Worm (Caenorhabditis elegans) whole organism, L1 larva: Measurements from ENCODE around the gene fkb-1.

ENCODE experiments used
- C04F5.9 ChIP-seq: sonication (generic microtip); optimal IDR thresholded peaks from 2 replicates; lab custom pipeline; 2016; ENCODE audit warnings: missing genetic modification characterization, missing compliant biosample characterization
- C16A3.4 ChIP-seq: fragments of 150-350 bp; optimal IDR thresholded peaks from 2 replicates; lab custom pipeline; 2014; ENCODE audit warnings: missing biosample characterization, missing genetic modification characterization
- F16B12.6 ChIP-seq: fragments of 150-350 bp; optimal IDR thresholded peaks from 2 replicates; lab custom pipeline; 2014; ENCODE audit warnings: missing biosample characterization, missing genetic modification characterization
- blmp-1 ChIP-seq: fragments of 150-350 bp; optimal IDR thresholded peaks from 2 replicates; lab custom pipeline; 2014; ENCODE audit warnings: missing biosample characterization, missing genetic modification characterization
- ceh-8 ChIP-seq: fragments of 200-800 bp; sonication (Bioruptor generic); optimal IDR thresholded peaks from 2 replicates; lab custom pipeline; 2018; ENCODE audit warnings: mild to moderate bottlenecking, missing genetic modification characterization, moderate library complexity, missing compliant biosample characterization
- ceh-82 ChIP-seq, 3 experiments: fragments of 150-350 bp in 1 of 3; sonication (generic microtip) in 2 of 3; optimal IDR thresholded peaks; 2 replicates each; lab custom pipeline; 2014 to 2017; ENCODE audit warnings: missing biosample characterization in 3 of 3, missing genetic modification characterization in 3 of 3
- dpl-1 ChIP-seq, 3 experiments: fragments of 150-350 bp in 2 of 3; sonication (generic microtip) in 1 of 3; optimal IDR thresholded peaks; 2 replicates each; lab custom pipeline; 2014 to 2017; ENCODE audit warnings: missing biosample characterization in 3 of 3, missing genetic modification characterization in 3 of 3, missing genetic modification reagents in 3 of 3
- dsc-1 ChIP-seq: sonication (generic microtip); optimal IDR thresholded peaks from 2 replicates; lab custom pipeline; 2016; ENCODE audit warnings: mild to moderate bottlenecking, missing genetic modification characterization, missing compliant biosample characterization
- efl-1 ChIP-seq, 4 experiments: fragments of 150-350 bp; optimal IDR thresholded peaks in 3 of 4; peaks in 1 of 4; 1 replicate in 1 of 4; 2 replicates in 3 of 4; lab custom pipeline; 2014; ENCODE audit warnings: missing biosample characterization in 2 of 4, missing genetic modification characterization in 2 of 4, missing genetic modification reagents in 2 of 4
- efl-3 ChIP-seq: fragments of 200-800 bp; sonication (Bioruptor generic); optimal IDR thresholded peaks from 2 replicates; lab custom pipeline; 2018; ENCODE audit warnings: mild to moderate bottlenecking, missing genetic modification characterization, missing compliant biosample characterization
- egl-27 ChIP-seq, 2 experiments: fragments of 150-350 bp in 1 of 2; sonication (generic microtip); optimal IDR thresholded peaks; 3 replicates each; lab custom pipeline; 2017 to 2018; ENCODE audit warnings: missing biosample characterization in 2 of 2, missing genetic modification characterization in 2 of 2, missing genetic modification reagents in 2 of 2
- elt-2 ChIP-seq: sonication (generic microtip); optimal IDR thresholded peaks from 2 replicates; lab custom pipeline; 2016; ENCODE audit warnings: missing genetic modification characterization, mild to moderate bottlenecking, inconsistent platforms, missing compliant biosample characterization, missing genetic modification reagents
- ets-5 ChIP-seq: fragments of 200-800 bp; sonication (Bioruptor generic); IDR thresholded peaks from 2 replicates; pipeline ENCODE4 v1.3.6; 2022; ENCODE audit warnings: missing genetic modification characterization, missing compliant biosample characterization
- fkh-4 ChIP-seq: sonication (generic microtip); optimal IDR thresholded peaks from 2 replicates; lab custom pipeline; 2016; ENCODE audit warnings: missing compliant biosample characterization, missing genetic modification characterization, borderline replicate concordance
- fkh-8 ChIP-seq: sonication (generic microtip); optimal IDR thresholded peaks from 2 replicates; lab custom pipeline; 2016; ENCODE audit warnings: mild to moderate bottlenecking, missing genetic modification characterization, missing compliant biosample characterization
- fos-1 ChIP-seq: fragments of 150-350 bp; optimal IDR thresholded peaks from 2 replicates; lab custom pipeline; 2014; ENCODE audit warnings: missing biosample characterization, missing genetic modification characterization
- hlh-17 ChIP-seq: fragments of 200-800 bp; sonication (Bioruptor generic); optimal IDR thresholded peaks from 2 replicates; lab custom pipeline; 2018; ENCODE audit warnings: missing genetic modification characterization, mild to moderate bottlenecking, missing compliant biosample characterization, moderate library complexity, borderline replicate concordance
- irx-1 ChIP-seq: sonication (generic microtip); optimal IDR thresholded peaks from 2 replicates; lab custom pipeline; 2016; ENCODE audit warnings: missing genetic modification characterization, missing compliant biosample characterization
- isw-1 ChIP-seq: fragments of 200-800 bp; sonication (Bioruptor generic); IDR thresholded peaks from 2 replicates; pipeline ENCODE4 v1.3.6; 2022; ENCODE audit warnings: missing genetic modification characterization, missing compliant biosample characterization
- lin-14 ChIP-seq: fragments of 200-800 bp; sonication (Bioruptor generic); optimal IDR thresholded peaks from 2 replicates; lab custom pipeline; 2018; ENCODE audit warnings: mild to moderate bottlenecking, missing genetic modification characterization, moderate library complexity, missing compliant biosample characterization
- lin-15B ChIP-seq: fragments of 150-350 bp; sonication (generic microtip); optimal IDR thresholded peaks from 3 replicates; lab custom pipeline; 2014; ENCODE audit warnings: missing biosample characterization, missing genetic modification characterization
- lin-35 ChIP-seq, 2 experiments: fragments of 150-350 bp; optimal IDR thresholded peaks; 2 replicates each; lab custom pipeline; 2014; ENCODE audit warnings: missing biosample characterization in 2 of 2, missing genetic modification characterization in 2 of 2, missing genetic modification reagents in 2 of 2
- mab-9 ChIP-seq: fragments of 200-800 bp; sonication (Bioruptor generic); IDR thresholded peaks from 2 replicates; pipeline ENCODE4 v1.3.6; 2022; ENCODE audit warnings: missing genetic modification reagents, missing genetic modification characterization, missing compliant biosample characterization
- mdl-1 ChIP-seq, 2 experiments: fragments of 150-350 bp; optimal IDR thresholded peaks; 2 replicates each; lab custom pipeline; 2014 to 2017; ENCODE audit warnings: missing biosample characterization in 2 of 2, missing genetic modification characterization in 2 of 2, inconsistent platforms in 1 of 2
- mep-1 ChIP-seq: fragments of 150-350 bp; optimal IDR thresholded peaks from 2 replicates; lab custom pipeline; 2014; ENCODE audit warnings: missing biosample characterization, missing genetic modification characterization
- nhr-11 ChIP-seq: fragments of 150-350 bp; optimal IDR thresholded peaks from 2 replicates; lab custom pipeline; 2014; ENCODE audit warnings: missing biosample characterization, missing genetic modification characterization
- nhr-19 ChIP-seq: fragments of 200-800 bp; sonication (Bioruptor generic); conservative IDR thresholded peaks from 2 replicates; pipeline ENCODE4 v1.3.6; 2022; ENCODE audit warnings: missing genetic modification characterization, missing compliant biosample characterization
- nhr-20 ChIP-seq: sonication (generic microtip); optimal IDR thresholded peaks from 2 replicates; lab custom pipeline; 2016; ENCODE audit warnings: mild to moderate bottlenecking, missing genetic modification characterization, missing compliant biosample characterization
- nhr-237 ChIP-seq: fragments of 150-350 bp; optimal IDR thresholded peaks from 2 replicates; lab custom pipeline; 2014; ENCODE audit warnings: missing biosample characterization, missing genetic modification characterization
- nhr-47 ChIP-seq: sonication (generic microtip); optimal IDR thresholded peaks from 2 replicates; lab custom pipeline; 2016; ENCODE audit warnings: mild to moderate bottlenecking, missing genetic modification characterization, moderate library complexity, missing compliant biosample characterization
- nhr-77 ChIP-seq: fragments of 150-350 bp; optimal IDR thresholded peaks from 2 replicates; lab custom pipeline; 2014; ENCODE audit warnings: missing biosample characterization, missing genetic modification characterization
- nhr-84 ChIP-seq: sonication (generic microtip); optimal IDR thresholded peaks from 2 replicates; lab custom pipeline; 2017; ENCODE audit warnings: missing biosample characterization, missing genetic modification characterization
- nhr-90 ChIP-seq: sonication (generic microtip); optimal IDR thresholded peaks from 2 replicates; lab custom pipeline; 2016; ENCODE audit warnings: mild to moderate bottlenecking, missing genetic modification characterization, missing compliant biosample characterization; ENCODE audit not compliant: poor library complexity
- pax-3 ChIP-seq: fragments of 200-800 bp; sonication (Bioruptor generic); optimal IDR thresholded peaks from 2 replicates; lab custom pipeline; 2018; ENCODE audit warnings: mild to moderate bottlenecking, missing genetic modification characterization, moderate library complexity, missing compliant biosample characterization
- pqm-1 ChIP-seq: sonication (generic microtip); optimal IDR thresholded peaks from 3 replicates; lab custom pipeline; 2017; ENCODE audit warnings: missing biosample characterization, missing genetic modification characterization
- snu-23 ChIP-seq: sonication (generic microtip); optimal IDR thresholded peaks from 2 replicates; lab custom pipeline; 2016; ENCODE audit warnings: missing genetic modification characterization, missing compliant biosample characterization
- sptf-1 ChIP-seq: fragments of 150-350 bp; optimal IDR thresholded peaks from 2 replicates; lab custom pipeline; 2014; ENCODE audit warnings: missing biosample characterization, missing genetic modification characterization
- swsn-7 ChIP-seq: sonication (generic microtip); optimal IDR thresholded peaks from 2 replicates; lab custom pipeline; 2016; ENCODE audit warnings: missing genetic modification characterization, missing compliant biosample characterization
- tbx-2 ChIP-seq: sonication (generic microtip); optimal IDR thresholded peaks from 2 replicates; lab custom pipeline; 2016; ENCODE audit warnings: missing genetic modification characterization, missing compliant biosample characterization
- tlp-1 ChIP-seq: fragments of 150-350 bp; optimal IDR thresholded peaks from 2 replicates; lab custom pipeline; 2014; ENCODE audit warnings: missing biosample characterization, missing genetic modification characterization
- unc-130 ChIP-seq: fragments of 150-350 bp; optimal IDR thresholded peaks from 2 replicates; lab custom pipeline; 2017; ENCODE audit warnings: missing biosample characterization, missing genetic modification characterization, inconsistent platforms
- unc-62 ChIP-seq: fragments of 150-350 bp; optimal IDR thresholded peaks from 2 replicates; lab custom pipeline; 2014; ENCODE audit warnings: missing biosample characterization, missing genetic modification reagents, missing genetic modification characterization
- xbp-1 ChIP-seq: sonication (generic microtip); optimal IDR thresholded peaks from 2 replicates; lab custom pipeline; 2016; ENCODE audit warnings: missing genetic modification characterization, missing compliant biosample characterization
- zag-1 ChIP-seq: fragments of 150-350 bp; optimal IDR thresholded peaks from 2 replicates; lab custom pipeline; 2014; ENCODE audit warnings: missing biosample characterization, missing genetic modification characterization

The fkb-1 gene

DNA sequence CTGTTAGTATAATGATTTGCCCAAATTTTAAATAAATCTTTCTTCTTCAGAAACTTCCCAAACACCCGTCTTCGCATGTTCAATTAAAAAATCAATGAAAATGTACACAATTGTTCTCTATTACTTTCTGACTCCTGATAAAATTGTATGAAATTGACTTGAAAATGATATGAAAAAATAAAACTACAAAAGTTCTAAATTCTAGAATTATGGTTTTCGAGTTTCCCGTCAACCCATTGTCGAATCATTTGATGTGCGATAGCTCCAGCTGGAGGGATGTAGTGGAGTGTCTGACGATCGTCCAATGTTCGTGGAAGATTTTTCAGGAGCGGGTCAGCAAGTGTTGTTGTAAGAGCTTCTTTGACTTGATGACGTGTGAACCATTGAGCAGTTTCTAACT, 26.5 kb upstream of the fkb-1 start:
- no peak for TF ChIP-seq hlh-17 (GFP tag; lab: Kevin White, UChicago)
- TF ChIP-seq fos-1 (tag; lab: Kevin White, UChicago): no peak
- TF ChIP-seq C16A3.4 (tag; lab: Kevin White, UChicago): no peak

DNA sequence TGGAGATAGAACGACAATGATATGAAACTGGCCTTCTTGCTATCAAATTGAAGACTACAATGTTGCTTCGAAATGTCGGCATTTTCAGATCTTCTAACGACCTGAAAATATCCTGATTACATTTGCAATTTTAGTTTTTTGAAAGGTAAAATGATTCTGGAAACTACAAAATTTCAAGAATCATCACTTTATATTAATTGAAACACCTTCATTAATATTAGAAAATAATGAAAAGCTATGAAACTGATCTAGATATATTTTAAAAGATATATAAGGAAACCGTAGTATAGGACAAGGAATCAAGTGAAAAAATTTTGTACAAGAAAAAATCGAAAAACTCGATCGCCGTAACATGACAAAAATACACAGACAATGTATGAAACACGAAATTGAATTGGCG, 24.5 kb upstream of the fkb-1 start, which contains the start of gene ndx-9:
Gene ndx-9 (minus strand): TSS at position 101 of the 400 bp plus-strand sequence.
- TF ChIP-seq nhr-77 (tag; lab: Kevin White, UChicago) (no peak), zag-1 (tag; lab: Kevin White, UChicago) (no peak), swsn-7 (no peak), egl-27 (tag; optimal IDR thresholded peaks at IDR 0.05; lab: Kevin White, UChicago) (no peak), unc-62 (no peak), elt-2 (tag; lab: Kevin White, UChicago) (no peak), C16A3.4 (tag; lab: Kevin White, UChicago) (no peak), nhr-19 (GFP tag; lab: Robert Waterston, UW) (no peak), nhr-90 (tag; lab: Kevin White, UChicago) (no peak), snu-23 (GFP tag; lab: Kevin White, UChicago) (no peak), unc-130 (no peak), nhr-237 (tag; lab: Kevin White, UChicago) (no peak)

DNA sequence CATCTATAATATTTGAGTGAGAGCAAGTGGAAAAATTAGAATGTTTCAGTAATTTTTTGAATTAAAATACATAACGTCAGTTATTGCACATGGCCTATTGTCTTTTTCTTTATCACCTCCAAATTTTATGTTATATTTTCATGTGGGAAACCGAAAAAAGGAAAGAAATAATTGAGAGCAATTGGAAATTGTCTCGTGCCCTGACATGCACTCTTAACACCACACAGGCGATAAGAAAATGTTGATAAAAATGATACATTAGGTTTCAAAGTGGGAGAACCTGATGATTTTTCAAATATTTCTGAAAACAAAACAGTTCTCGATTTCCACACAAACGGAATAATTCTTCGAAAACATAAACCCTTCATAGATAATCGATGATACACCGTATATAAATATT, 20.5 kb upstream of the fkb-1 start, which contains the start of gene F13H10.3:
Gene F13H10.3 (minus strand): TSS at position 73 of the 400 bp plus-strand sequence.
- TF ChIP-seq ceh-8 (no peak), zag-1 (tag; lab: Kevin White, UChicago) (no peak), pqm-1 (tag; lab: Kevin White, UChicago) (peak; percentile 19), efl-3 (no peak), lin-35 (GFP tag; optimal IDR thresholded peaks at IDR 0.05; lab: Kevin White, UChicago) (peak in 1 of 2 experiments; percentile 53), efl-1 (optimal IDR thresholded peaks at IDR 0.05; lab: Kevin White, UChicago) (no peak), efl-1 (GFP tag; optimal IDR thresholded peaks at IDR 0.05 in 1 of 2; lab: Kevin White, UChicago) (peak in 1 of 2 experiments; percentile 27), elt-2 (tag; lab: Kevin White, UChicago) (peak; percentile 54), nhr-90 (tag; lab: Kevin White, UChicago) (peak; percentile 8)

DNA sequence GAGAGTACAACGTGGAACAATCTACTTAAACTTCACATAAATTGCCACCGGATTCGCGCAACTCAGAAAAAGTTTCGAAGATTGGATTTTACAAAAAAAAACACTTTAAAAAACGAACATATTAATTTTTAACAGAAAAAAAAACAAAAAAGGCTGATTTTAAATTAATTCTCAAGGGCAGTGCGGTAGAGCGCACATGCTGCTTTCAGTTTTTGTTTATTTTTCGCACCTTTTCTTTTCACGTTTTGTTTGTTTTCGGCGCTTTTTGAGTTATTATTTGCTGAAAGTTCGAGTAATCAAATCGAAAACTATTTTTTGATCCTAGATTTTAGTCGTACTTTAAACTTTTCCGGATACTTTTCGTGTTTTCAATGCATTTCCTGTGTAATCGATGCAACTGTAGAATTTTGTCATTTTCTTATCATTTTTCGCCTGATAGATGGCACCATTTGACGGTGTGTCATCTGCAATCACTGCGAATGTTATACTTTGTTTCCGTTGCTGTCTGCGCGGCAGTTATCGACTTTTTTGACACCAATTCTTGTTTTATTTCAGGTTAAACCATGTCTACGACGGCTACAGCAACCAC, 16.3 kb upstream of the fkb-1 start, which contains the start of gene F13H10.8:
Gene F13H10.8 (plus strand): TSS at position 556 of the 589 bp plus-strand sequence.
- TF ChIP-seq swsn-7: peak; percentile 19
- TF ChIP-seq nhr-20: peak; percentile 54
- TF ChIP-seq mdl-1 (tag; optimal IDR thresholded peaks at IDR 0.05; lab: Kevin White, UChicago): peak in 1 of 2 experiments; percentile 1
- TF ChIP-seq nhr-47: peak; percentile 24
- no peak for TF ChIP-seq fkh-8 (tag; lab: Kevin White, UChicago)
- peak; percentile 26 for TF ChIP-seq elt-2 (tag; lab: Kevin White, UChicago)
- peak; percentile 36 to 38 for TF ChIP-seq lin-35 (GFP tag; optimal IDR thresholded peaks at IDR 0.05; lab: Kevin White, UChicago)
- peak; percentile 19 to 48 (median 20) for TF ChIP-seq dpl-1 (GFP tag; optimal IDR thresholded peaks at IDR 0.05; lab: Kevin White, UChicago)
- TF ChIP-seq F16B12.6 (tag; lab: Kevin White, UChicago): no peak
- TF ChIP-seq dsc-1 (tag; lab: Kevin White, UChicago): no peak
- TF ChIP-seq lin-15B: peak; percentile 18
- TF ChIP-seq C04F5.9 (tag; lab: Kevin White, UChicago): no peak
- TF ChIP-seq mab-9: no peak
- TF ChIP-seq isw-1 (GFP tag; lab: Robert Waterston, UW): no peak
- no peak for TF ChIP-seq ets-5 (GFP tag; lab: Robert Waterston, UW)
- peak; percentile 65 for TF ChIP-seq mep-1 (tag; lab: Kevin White, UChicago)
- no peak for TF ChIP-seq pax-3 (tag; lab: Kevin White, UChicago)
- TF ChIP-seq nhr-77 (tag; lab: Kevin White, UChicago): peak; percentile 1
- no peak for TF ChIP-seq egl-27 (tag; optimal IDR thresholded peaks at IDR 0.05; lab: Kevin White, UChicago)
- TF ChIP-seq ceh-82 (tag; optimal IDR thresholded peaks at IDR 0.05; lab: Kevin White, UChicago): peak in 1 of 3 experiments; percentile 21
- TF ChIP-seq snu-23 (GFP tag; lab: Kevin White, UChicago): peak; percentile 31
- no peak for TF ChIP-seq unc-130
- no peak for TF ChIP-seq sptf-1
- TF ChIP-seq tlp-1 (tag; lab: Kevin White, UChicago): no peak
- TF ChIP-seq blmp-1 (tag; lab: Kevin White, UChicago): peak; percentile 41
- TF ChIP-seq nhr-11 (tag; lab: Kevin White, UChicago): no peak
- TF ChIP-seq fkh-4 (tag; lab: Kevin White, UChicago): no peak
- TF ChIP-seq nhr-84 (tag; lab: Kevin White, UChicago): no peak
- no peak for TF ChIP-seq irx-1 (tag; lab: Kevin White, UChicago)
- peak; percentile 31 for TF ChIP-seq xbp-1 (tag; lab: Kevin White, UChicago)
- TF ChIP-seq lin-14 (GFP tag; lab: Kevin White, UChicago): peak; percentile 68
- TF ChIP-seq tbx-2 (tag; lab: Kevin White, UChicago): peak; percentile 60
